Fruit fly (Drosophila melanogaster) whole organism, embryonic: ENCODE data around the gene CG3630.

Source experiments
- Adf1 ChIP-seq: fragments of 200-800 bp; sonication (Bioruptor generic); IDR thresholded peaks from 2 replicates; pipeline ENCODE4 v1.3.6; 2022; ENCODE audit warnings: missing biosample characterization, missing genetic modification characterization
- CG1024 ChIP-seq: fragments of 200-800 bp; sonication (Bioruptor generic); IDR thresholded peaks from 2 replicates; pipeline ENCODE4 v1.3.6; 2022; ENCODE audit warnings: missing biosample characterization, missing genetic modification characterization
- CG10565 ChIP-seq: fragments of 200-800 bp; sonication (Bioruptor generic); optimal IDR thresholded peaks from 3 replicates; lab custom pipeline; 2016; ENCODE audit warnings: missing biosample characterization, mild to moderate bottlenecking, missing genetic modification characterization
- CG11504 ChIP-seq: fragments of 200-800 bp; sonication (Bioruptor generic); optimal IDR thresholded peaks from 3 replicates; lab custom pipeline; 2019; ENCODE audit warnings: missing biosample characterization, mild to moderate bottlenecking, missing genetic modification characterization, moderate library complexity
- CG12659 ChIP-seq: fragments of 200-800 bp; sonication (Bioruptor generic); optimal IDR thresholded peaks from 3 replicates; lab custom pipeline; 2017; ENCODE audit warnings: mild to moderate bottlenecking, missing biosample characterization, missing genetic modification reagents, missing genetic modification characterization
- CG12744 ChIP-seq: fragments of 200-800 bp; sonication (Bioruptor generic); optimal IDR thresholded peaks from 2 replicates; lab custom pipeline; 2016; ENCODE audit warnings: missing biosample characterization, missing genetic modification characterization
- CG14965 ChIP-seq: fragments of 200-800 bp; sonication (Bioruptor generic); optimal IDR thresholded peaks from 2 replicates; lab custom pipeline; 2016; ENCODE audit warnings: missing biosample characterization, missing genetic modification characterization, borderline replicate concordance
- CG17359 ChIP-seq: fragments of 200-800 bp; sonication (Bioruptor generic); optimal IDR thresholded peaks from 3 replicates; lab custom pipeline; 2018; ENCODE audit warnings: missing biosample characterization, mild to moderate bottlenecking, missing genetic modification characterization, moderate library complexity
- CG17912 ChIP-seq: fragments of 200-800 bp; sonication (Bioruptor generic); optimal IDR thresholded peaks from 2 replicates; lab custom pipeline; 2018; ENCODE audit warnings: missing biosample characterization, mild to moderate bottlenecking, missing genetic modification characterization
- CG31224 ChIP-seq: fragments of 200-800 bp; sonication (Bioruptor generic); IDR thresholded peaks from 2 replicates; pipeline ENCODE4 v1.3.6; 2022; ENCODE audit warnings: missing biosample characterization, missing genetic modification characterization
- CG31441 ChIP-seq: fragments of 200-800 bp; sonication (Bioruptor generic); IDR thresholded peaks from 2 replicates; pipeline ENCODE4 v1.3.6; 2022; ENCODE audit warnings: missing biosample characterization, missing genetic modification characterization
- CG3407 ChIP-seq: fragments of 200-800 bp; sonication (Bioruptor generic); optimal IDR thresholded peaks from 2 replicates; lab custom pipeline; 2018; ENCODE audit warnings: missing biosample characterization, mild to moderate bottlenecking, missing genetic modification characterization
- CG4707 ChIP-seq: fragments of 200-800 bp; sonication (Bioruptor generic); optimal IDR thresholded peaks from 2 replicates; lab custom pipeline; 2018; ENCODE audit warnings: missing biosample characterization, mild to moderate bottlenecking, missing genetic modification characterization, moderate library complexity
- CG6654 ChIP-seq: fragments of 200-800 bp; sonication (Bioruptor generic); optimal IDR thresholded peaks from 2 replicates; lab custom pipeline; 2017; ENCODE audit warnings: missing biosample characterization, mild to moderate bottlenecking, missing genetic modification characterization
- CG8281 ChIP-seq: fragments of 200-800 bp; sonication (Bioruptor generic); optimal IDR thresholded peaks from 2 replicates; lab custom pipeline; 2018; ENCODE audit warnings: missing biosample characterization, mild to moderate bottlenecking, missing genetic modification characterization, moderate library complexity
- CG8388 ChIP-seq: fragments of 200-800 bp; sonication (Bioruptor generic); optimal IDR thresholded peaks from 2 replicates; lab custom pipeline; 2019; ENCODE audit warnings: missing biosample characterization, mild to moderate bottlenecking, missing genetic modification characterization, moderate library complexity
- CG9727 ChIP-seq: fragments of 200-800 bp; sonication (Bioruptor generic); optimal IDR thresholded peaks from 3 replicates; lab custom pipeline; 2017; ENCODE audit warnings: missing biosample characterization, mild to moderate bottlenecking, missing genetic modification characterization
- Dfd ChIP-seq, 2 experiments: fragments of >200 bp; optimal IDR thresholded peaks; 2 replicates each; lab custom pipeline; 2017; ENCODE audit warnings: missing biosample characterization in 2 of 2, missing genetic modification characterization in 2 of 2
- Fer3 ChIP-seq: fragments of 200-800 bp; sonication (Bioruptor generic); optimal IDR thresholded peaks from 2 replicates; lab custom pipeline; 2018; ENCODE audit warnings: missing biosample characterization, mild to moderate bottlenecking, missing genetic modification characterization, moderate library complexity
- H2.0 ChIP-seq: fragments of 200-800 bp; sonication (Bioruptor generic); IDR thresholded peaks from 2 replicates; pipeline ENCODE4 v1.3.6; 2022; ENCODE audit warnings: missing biosample characterization, missing genetic modification characterization
- Kr ChIP-seq: fragments of 200-800 bp; sonication (Bioruptor generic); optimal IDR thresholded peaks from 2 replicates; lab custom pipeline; 2017; ENCODE audit warnings: missing biosample characterization, mild to moderate bottlenecking, missing genetic modification characterization
- Mes4 ChIP-seq: fragments of 200-800 bp; sonication (Bioruptor generic); optimal IDR thresholded peaks from 2 replicates; lab custom pipeline; 2016; ENCODE audit warnings: missing biosample characterization, missing genetic modification characterization
- Oaz ChIP-seq: fragments of 200-800 bp; sonication (Bioruptor generic); IDR thresholded peaks from 2 replicates; pipeline ENCODE4 v1.3.6; 2022; ENCODE audit warnings: missing biosample characterization, missing genetic modification characterization
- Opbp ChIP-seq: fragments of 200-800 bp; sonication (Bioruptor generic); IDR thresholded peaks from 3 replicates; pipeline ENCODE4 v1.3.6; 2022; ENCODE audit warnings: missing biosample characterization, missing genetic modification characterization; ENCODE audit not compliant: partially characterized antibody
- Optix ChIP-seq: fragments of 200-800 bp; sonication (Bioruptor generic); IDR thresholded peaks from 3 replicates; pipeline ENCODE4 v1.3.6; 2022; ENCODE audit warnings: missing biosample characterization, missing genetic modification characterization
- Poxn ChIP-seq: fragments of 200-800 bp; sonication (Bioruptor generic); IDR thresholded peaks from 2 replicates; pipeline ENCODE4 v1.3.6; 2022; ENCODE audit warnings: missing biosample characterization, missing genetic modification characterization
- Side ChIP-seq: fragments of 200-800 bp; sonication (Bioruptor generic); optimal IDR thresholded peaks from 2 replicates; lab custom pipeline; 2016; ENCODE audit warnings: missing biosample characterization, missing genetic modification characterization
- Sox100B ChIP-seq: fragments of 200-800 bp; sonication (Bioruptor generic); optimal IDR thresholded peaks from 3 replicates; lab custom pipeline; 2018; ENCODE audit warnings: missing biosample characterization, mild to moderate bottlenecking, missing genetic modification characterization
- cas ChIP-seq: fragments of 200-800 bp; sonication (Bioruptor generic); IDR thresholded peaks from 2 replicates; pipeline ENCODE4 v1.3.6; 2022; ENCODE audit warnings: missing biosample characterization, missing genetic modification characterization
- corto ChIP-seq: fragments of 200-800 bp; sonication (Bioruptor generic); optimal IDR thresholded peaks from 2 replicates; lab custom pipeline; 2016; ENCODE audit warnings: missing biosample characterization, mild to moderate bottlenecking, missing genetic modification characterization, moderate library complexity
- crp ChIP-seq, 2 experiments: fragments of 200-800 bp; sonication (Bioruptor generic); optimal IDR thresholded peaks; 2 replicates in 1 of 2; 3 replicates in 1 of 2; lab custom pipeline; 2017; ENCODE audit warnings: missing biosample characterization in 2 of 2, missing genetic modification characterization in 2 of 2, mild to moderate bottlenecking in 1 of 2, moderate library complexity in 1 of 2
- dimm ChIP-seq: fragments of 200-800 bp; sonication (Bioruptor generic); IDR thresholded peaks from 2 replicates; pipeline ENCODE4 v1.3.6; 2022; ENCODE audit warnings: missing biosample characterization, missing genetic modification characterization
- gfzf ChIP-seq: fragments of 200-800 bp; sonication (Bioruptor generic); optimal IDR thresholded peaks from 2 replicates; lab custom pipeline; 2016; ENCODE audit warnings: missing biosample characterization, mild to moderate bottlenecking, missing genetic modification characterization, moderate library complexity
- h ChIP-seq: fragments of >200 bp; optimal IDR thresholded peaks from 2 replicates; lab custom pipeline; 2017
- hth ChIP-seq: fragments of >200 bp; optimal IDR thresholded peaks from 2 replicates; lab custom pipeline; 2017; ENCODE audit warnings: inconsistent platforms
- knrl ChIP-seq: fragments of 200-800 bp; sonication (Bioruptor generic); IDR thresholded peaks from 3 replicates; pipeline ENCODE4 v1.3.6; 2022; ENCODE audit warnings: missing biosample characterization, missing genetic modification characterization; ENCODE audit not compliant: partially characterized antibody
- lab ChIP-seq: fragments of 200-800 bp; sonication (Bioruptor generic); optimal IDR thresholded peaks from 3 replicates; lab custom pipeline; 2017; ENCODE audit warnings: missing biosample characterization, missing genetic modification characterization, mild to moderate bottlenecking, moderate library complexity, missing genetic modification reagents
- org-1 ChIP-seq: fragments of 200-800 bp; sonication (Bioruptor generic); optimal IDR thresholded peaks from 2 replicates; lab custom pipeline; 2017; ENCODE audit warnings: missing biosample characterization, missing genetic modification characterization
- peb ChIP-seq: fragments of 200-800 bp; sonication (Bioruptor generic); IDR thresholded peaks from 2 replicates; pipeline ENCODE4 v1.3.6; 2022; ENCODE audit warnings: missing biosample characterization, missing genetic modification characterization
- pho ChIP-seq: fragments of 200-800 bp; sonication (Bioruptor generic); optimal IDR thresholded peaks from 2 replicates; lab custom pipeline; 2016; ENCODE audit warnings: missing biosample characterization, missing genetic modification characterization
- phol ChIP-seq: fragments of 200-800 bp; sonication (Bioruptor generic); optimal IDR thresholded peaks from 3 replicates; lab custom pipeline; 2018; ENCODE audit warnings: missing biosample characterization, mild to moderate bottlenecking, missing genetic modification characterization, moderate library complexity
- pita ChIP-seq: fragments of 200-800 bp; sonication (Bioruptor generic); optimal IDR thresholded peaks from 2 replicates; lab custom pipeline; 2017; ENCODE audit warnings: missing biosample characterization, mild to moderate bottlenecking, missing genetic modification characterization
- rib ChIP-seq: fragments of 200-800 bp; sonication (Bioruptor generic); IDR thresholded peaks from 2 replicates; pipeline ENCODE4 v1.3.6; 2022; ENCODE audit warnings: missing biosample characterization, missing genetic modification characterization
- slou ChIP-seq: fragments of 200-800 bp; sonication (Bioruptor generic); optimal IDR thresholded peaks from 3 replicates; lab custom pipeline; 2016; ENCODE audit warnings: missing biosample characterization, missing genetic modification characterization
- sna ChIP-seq: fragments of 200-800 bp; sonication (Bioruptor generic); IDR thresholded peaks from 2 replicates; pipeline ENCODE4 v1.3.6; 2022; ENCODE audit warnings: missing biosample characterization, missing genetic modification characterization; ENCODE audit not compliant: partially characterized antibody
- sob ChIP-seq: fragments of 200-800 bp; sonication (Bioruptor generic); IDR thresholded peaks from 2 replicates; pipeline ENCODE4 v1.3.6; 2022; ENCODE audit warnings: missing biosample characterization, missing genetic modification characterization
- tap ChIP-seq: fragments of 200-800 bp; optimal IDR thresholded peaks from 3 replicates; lab custom pipeline; 2019; ENCODE audit warnings: missing biosample characterization, mild to moderate bottlenecking, missing genetic modification characterization, moderate library complexity
- tx ChIP-seq: fragments of 200-800 bp; sonication (Bioruptor generic); optimal IDR thresholded peaks from 2 replicates; lab custom pipeline; 2016; ENCODE audit warnings: missing biosample characterization, missing genetic modification characterization
- z ChIP-seq: fragments of 200-800 bp; sonication (Bioruptor generic); IDR thresholded peaks from 3 replicates; pipeline ENCODE4 v1.3.6; 2022; ENCODE audit warnings: missing biosample characterization, missing genetic modification characterization

Gene CG3630

dm6 chrX:2123013-2123964, 38.7 kb upstream of the CG3630 start, which contains the start of gene ph-d (continued):
- TF ChIP-seq CG8388 (GFP tag; lab: Kevin White, UChicago) (no peak), CG4707 (GFP tag; lab: Kevin White, UChicago) (no peak), Adf1 (peak; percentile 71), CG31224 (GFP tag; lab: Robert Waterston, UW) (peak; percentile 19; the same call in 1 of the 2 replicates), H2.0 (GFP tag; lab: Robert Waterston, UW) (0 out of 2 replicates have a peak, but pooled peaks have one; percentile 29), CG9727 (peak; percentile 51), CG12659 (GFP tag; lab: Kevin White, UChicago) (peak; percentile 58), Fer3 (tag; lab: Kevin White, UChicago) (peak; percentile 31), hth (lab: Kevin White, UChicago) (no peak), tap (peak; percentile 18), corto (GFP tag; lab: Kevin White, UChicago) (no peak), Poxn (GFP tag; lab: Robert Waterston, UW) (no peak), CG1024 (GFP tag; lab: Robert Waterston, UW) (no peak), CG14965 (GFP tag; lab: Kevin White, UChicago) (no peak), rib (GFP tag; lab: Robert Waterston, UW) (no peak), Oaz (no peak), phol (peak; percentile 51), Side (GFP tag; lab: Kevin White, UChicago) (no peak), CG11504 (peak; percentile 60), sob (GFP tag; lab: Robert Waterston, UW) (peak; percentile 34; the same call in 1 of the 2 replicates), tx (GFP tag; lab: Kevin White, UChicago) (no peak), peb (GFP tag; lab: Robert Waterston, UW) (no peak), crp (GFP tag; optimal IDR thresholded peaks at IDR 0.05; lab: Kevin White, UChicago) (peak in 1 of 2 experiments; percentile 8), lab (GFP tag; lab: Kevin White, UChicago) (peak; percentile 47), gfzf (GFP tag; lab: Kevin White, UChicago) (no peak), CG17359 (peak; percentile 53), Optix (GFP tag; lab: Robert Waterston, UW) (peak; percentile 16; the same call in 1 of the 3 replicates), CG10565 (GFP tag; lab: Kevin White, UChicago) (no peak), CG3407 (GFP tag; lab: Kevin White, UChicago) (peak; percentile 25), Opbp (GFP tag; lab: Robert Waterston, UW) (peak; percentile 50; the same call in 2 of the 3 replicates), cas (GFP tag; lab: Robert Waterston, UW) (0 out of 2 replicates have a peak, but pooled peaks have one; percentile 11), pho (no peak), knrl (GFP tag; lab: Robert Waterston, UW) (0 out of 3 replicates have a peak, but pooled peaks have one; percentile 24), dimm (GFP tag; lab: Robert Waterston, UW) (no peak), sna (GFP tag; lab: Robert Waterston, UW) (no peak), Sox100B (GFP tag; lab: Kevin White, UChicago) (peak; percentile 60), CG8281 (no peak), CG31441 (peak; percentile 63), CG6654 (GFP tag; lab: Kevin White, UChicago) (no peak), org-1 (no peak), Kr (GFP tag; lab: Kevin White, UChicago) (no peak), z (GFP tag; lab: Robert Waterston, UW) (peak; percentile 78), CG17912 (GFP tag; lab: Kevin White, UChicago) (no peak), h (lab: Kevin White, UChicago) (no peak), pita (no peak), Mes4 (GFP tag; lab: Kevin White, UChicago) (peak; percentile 41), slou (GFP tag; lab: Kevin White, UChicago) (no peak), CG12744 (GFP tag; lab: Kevin White, UChicago) (no peak), Dfd (GFP tag; optimal IDR thresholded peaks at IDR 0.05; lab: Kevin White, UChicago) (no peak)
